Worm (Caenorhabditis elegans): ENCODE data around the gene gln-1.

ce11 chrX:6097551-6097950 lies 39.5 kb downstream of the gln-1 start, which contains the start of gene C15H9.4:
- TF ChIP-seq nhr-19 (GFP tag; conservative IDR thresholded peaks at IDR 0.05) (peak; percentile 41; the same call in 1 of the 2 replicates), C04F5.9 (tag; optimal IDR thresholded peaks at IDR 0.05) (no peak), fkh-8 (tag; optimal IDR thresholded peaks at IDR 0.05) (peak; percentile 44), nhr-237 (tag; optimal IDR thresholded peaks at IDR 0.05) (no peak), jun-1 (tag; optimal IDR thresholded peaks at IDR 0.05) (no peak), ama-1 (optimal IDR thresholded peaks at IDR 0.05) (no peak), zag-1 (tag; optimal IDR thresholded peaks at IDR 0.05) (no peak), swsn-7 (tag; optimal IDR thresholded peaks at IDR 0.05) (peak; percentile 62), lin-13 (GFP tag; optimal IDR thresholded peaks at IDR 0.05) (no peak), nhr-12 (tag; optimal IDR thresholded peaks at IDR 0.05) (no peak), lsy-2 (tag; optimal IDR thresholded peaks at IDR 0.05) (peak; percentile 19 to 46), unc-130 (tag; optimal IDR thresholded peaks at IDR 0.05) (peak; percentile 44), unc-86 (tag; optimal IDR thresholded peaks at IDR 0.05) (peak; percentile 18)
